Worm (Caenorhabditis elegans): Measurements from ENCODE around the gene stg-2.

Gene stg-2

ce11 chrX:8599725-8600124 is 44.0 kb downstream of the stg-2 start:
- TF ChIP-seq sea-1 (GFP tag; conservative IDR thresholded peaks at IDR 0.05) (no peak), B0310.2 (tag; optimal IDR thresholded peaks at IDR 0.05) (no peak), tbx-11 (GFP tag; IDR thresholded peaks at IDR 0.05) (no peak), hnd-1 (tag; optimal IDR thresholded peaks at IDR 0.05) (no peak), scrt-1 (GFP tag; IDR thresholded peaks at IDR 0.05) (no peak), tbx-37 (GFP tag; conservative IDR thresholded peaks at IDR 0.05) (no peak), ama-1 (optimal IDR thresholded peaks at IDR 0.05) (no peak), F13C5.2 (tag; optimal IDR thresholded peaks at IDR 0.05) (no peak), tra-4 (tag; optimal IDR thresholded peaks at IDR 0.05) (no peak), hmbx-1 (tag; optimal IDR thresholded peaks at IDR 0.05) (no peak), ceh-13 (GFP tag; optimal IDR thresholded peaks at IDR 0.05) (no peak), aly-1 (tag; optimal IDR thresholded peaks at IDR 0.05) (no peak), hmg-4 (GFP tag; optimal IDR thresholded peaks at IDR 0.05) (no peak), ets-7 (tag; optimal IDR thresholded peaks at IDR 0.05) (no peak), ceh-36 (tag; optimal IDR thresholded peaks at IDR 0.05) (no peak), pes-1 (GFP tag; IDR thresholded peaks at IDR 0.05) (no peak), flt-1 (GFP tag; IDR thresholded peaks at IDR 0.05) (no peak)

DNA sequence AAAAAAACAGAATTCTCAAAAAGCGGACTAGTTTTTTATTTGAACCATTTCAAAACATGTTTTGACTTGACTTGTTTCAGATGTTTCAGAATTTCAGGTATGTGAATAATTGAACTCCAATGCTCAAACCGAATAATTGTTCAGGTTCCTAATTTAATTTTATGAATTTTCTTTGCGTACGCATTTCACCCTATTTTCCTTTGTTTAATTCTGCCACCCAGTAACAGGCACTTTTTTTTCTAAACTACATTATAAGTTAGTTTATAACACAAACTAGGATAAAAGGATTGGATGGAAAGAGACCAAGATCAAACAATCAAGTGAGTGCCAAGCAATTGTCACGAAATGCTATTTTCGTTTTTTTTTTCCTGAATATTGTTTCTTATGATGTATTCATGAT is 45.2 kb downstream of the stg-2 start:
- TF ChIP-seq tbx-37 (GFP tag; conservative IDR thresholded peaks at IDR 0.05) (no peak), ceh-13 (GFP tag; optimal IDR thresholded peaks at IDR 0.05) (no peak), sea-1 (GFP tag; conservative IDR thresholded peaks at IDR 0.05) (no peak), scrt-1 (GFP tag; IDR thresholded peaks at IDR 0.05) (no peak), hnd-1 (tag; optimal IDR thresholded peaks at IDR 0.05) (no peak), pes-1 (GFP tag; IDR thresholded peaks at IDR 0.05) (no peak), tbx-11 (GFP tag; IDR thresholded peaks at IDR 0.05) (no peak), ets-7 (tag; optimal IDR thresholded peaks at IDR 0.05) (no peak), aly-1 (tag; optimal IDR thresholded peaks at IDR 0.05) (no peak)

DNA sequence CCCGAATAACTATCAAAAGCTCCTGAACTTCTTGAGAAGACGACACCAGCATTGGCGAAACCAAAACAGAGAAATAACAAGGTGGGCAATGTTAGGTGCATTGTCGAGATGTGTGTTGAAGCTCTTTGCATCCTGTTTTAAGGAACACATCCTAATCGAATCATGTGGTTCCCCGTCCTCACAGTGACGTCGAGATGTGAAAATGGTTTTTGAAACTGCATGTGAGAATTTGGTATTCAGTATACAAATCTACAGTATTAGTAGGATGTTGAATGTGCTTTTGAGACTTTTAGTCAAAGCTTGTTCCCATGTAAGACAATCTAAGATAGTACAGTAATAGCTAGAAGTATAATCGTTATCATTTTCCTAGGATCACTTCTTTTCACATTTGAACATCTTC is 46.1 kb downstream of the stg-2 start, which contains the start of gene F18E9.7:
Gene F18E9.7 (minus strand): TSS at position 101 of the 400 bp plus-strand sequence.
- no peak for TF ChIP-seq pes-1 (GFP tag; IDR thresholded peaks at IDR 0.05)
- no peak for TF ChIP-seq ceh-36 (tag; optimal IDR thresholded peaks at IDR 0.05)
- TF ChIP-seq F13C5.2 (tag; optimal IDR thresholded peaks at IDR 0.05): no peak
- no peak for TF ChIP-seq hmbx-1 (tag; optimal IDR thresholded peaks at IDR 0.05)
- no peak for TF ChIP-seq flt-1 (GFP tag; IDR thresholded peaks at IDR 0.05)
- TF ChIP-seq hmg-4 (GFP tag; optimal IDR thresholded peaks at IDR 0.05): no peak
- TF ChIP-seq hnd-1 (tag; optimal IDR thresholded peaks at IDR 0.05): no peak
- no peak for TF ChIP-seq tbx-11 (GFP tag; IDR thresholded peaks at IDR 0.05)
- TF ChIP-seq tra-4 (tag; optimal IDR thresholded peaks at IDR 0.05): no peak
- no peak for TF ChIP-seq tbx-37 (GFP tag; conservative IDR thresholded peaks at IDR 0.05)
- TF ChIP-seq sea-1 (GFP tag; conservative IDR thresholded peaks at IDR 0.05): no peak
- no peak for TF ChIP-seq ceh-13 (GFP tag; optimal IDR thresholded peaks at IDR 0.05)

- no peak for TF ChIP-seq aly-1 (tag; optimal IDR thresholded peaks at IDR 0.05)
- TF ChIP-seq ceh-36 (tag; optimal IDR thresholded peaks at IDR 0.05): no peak
- no peak for TF ChIP-seq pes-1 (GFP tag; IDR thresholded peaks at IDR 0.05)
- no peak for TF ChIP-seq scrt-1 (GFP tag; IDR thresholded peaks at IDR 0.05)
- no peak for TF ChIP-seq B0310.2 (tag; optimal IDR thresholded peaks at IDR 0.05)
- TF ChIP-seq tbx-37 (GFP tag; conservative IDR thresholded peaks at IDR 0.05): no peak
- no peak for TF ChIP-seq hmg-4 (GFP tag; optimal IDR thresholded peaks at IDR 0.05)
- TF ChIP-seq tbx-11 (GFP tag; IDR thresholded peaks at IDR 0.05): no peak
- no peak for TF ChIP-seq flt-1 (GFP tag; IDR thresholded peaks at IDR 0.05)
- no peak for TF ChIP-seq ceh-13 (GFP tag; optimal IDR thresholded peaks at IDR 0.05)
- TF ChIP-seq ets-7 (tag; optimal IDR thresholded peaks at IDR 0.05): no peak
- TF ChIP-seq hmbx-1 (tag; optimal IDR thresholded peaks at IDR 0.05): no peak
- TF ChIP-seq F13C5.2 (tag; optimal IDR thresholded peaks at IDR 0.05): no peak
- TF ChIP-seq hnd-1 (tag; optimal IDR thresholded peaks at IDR 0.05): no peak
- no peak for TF ChIP-seq ama-1 (optimal IDR thresholded peaks at IDR 0.05)
These were observed 50.8 kb downstream of the stg-2 start, which contains the start of gene nlp-7 for ce11 chrX:8592881-8593280. TSS of gene nlp-7 (plus strand) at chrX:8593181.

Measured in whole organism, early embryonic.